Worm (Caenorhabditis elegans) whole organism, L2 larva: ENCODE measurements around the gene srh-183.

Source experiments
- C34F6.9 ChIP-seq: fragments of 150-350 bp; optimal IDR thresholded peaks from 2 replicates; lab custom pipeline; 2014; ENCODE audit warnings: missing biosample characterization, missing genetic modification characterization
- Y55F3AM.14 ChIP-seq: fragments of 200-800 bp; sonication (Bioruptor generic); optimal IDR thresholded peaks from 2 replicates; lab custom pipeline; 2018; ENCODE audit warnings: mild to moderate bottlenecking, missing genetic modification characterization, missing compliant biosample characterization
- alr-1 ChIP-seq: fragments of 150-350 bp; optimal IDR thresholded peaks from 2 replicates; lab custom pipeline; 2014; ENCODE audit warnings: missing biosample characterization, missing genetic modification characterization
- ama-1 ChIP-seq: fragments of 150-350 bp; optimal IDR thresholded peaks from 2 replicates; lab custom pipeline; 2018; ENCODE audit warnings: inconsistent platforms
- blmp-1 ChIP-seq: sonication (generic microtip); optimal IDR thresholded peaks from 2 replicates; lab custom pipeline; 2017; ENCODE audit warnings: missing genetic modification characterization, mild to moderate bottlenecking, missing compliant biosample characterization, antibody characterized with exemption, moderate library complexity; ENCODE audit not compliant: insufficient read depth
- ceh-82 ChIP-seq: fragments of 150-350 bp; optimal IDR thresholded peaks from 2 replicates; lab custom pipeline; 2014; ENCODE audit warnings: missing biosample characterization, missing genetic modification characterization
- crh-2 ChIP-seq: sonication (generic microtip); optimal IDR thresholded peaks from 2 replicates; lab custom pipeline; 2017; ENCODE audit warnings: missing biosample characterization, missing genetic modification characterization
- dmd-4 ChIP-seq: sonication (generic microtip); optimal IDR thresholded peaks from 2 replicates; lab custom pipeline; 2017; ENCODE audit warnings: missing biosample characterization, missing genetic modification characterization
- egl-27 ChIP-seq: sonication (generic microtip); optimal IDR thresholded peaks from 3 replicates; lab custom pipeline; 2017; ENCODE audit warnings: missing biosample characterization, missing genetic modification reagents, missing genetic modification characterization
- elt-3 ChIP-seq: sonication (generic microtip); optimal IDR thresholded peaks from 2 replicates; lab custom pipeline; 2017; ENCODE audit warnings: missing biosample characterization, missing genetic modification characterization
- fos-1 ChIP-seq: fragments of 150-350 bp; optimal IDR thresholded peaks from 2 replicates; lab custom pipeline; 2014; ENCODE audit warnings: missing biosample characterization, missing genetic modification characterization
- gmeb-1 ChIP-seq: fragments of 150-350 bp; optimal IDR thresholded peaks from 2 replicates; lab custom pipeline; 2014; ENCODE audit warnings: missing biosample characterization, missing genetic modification characterization
- lin-13 ChIP-seq: fragments of 150-350 bp; optimal IDR thresholded peaks from 2 replicates; lab custom pipeline; 2014; ENCODE audit warnings: missing biosample characterization, missing genetic modification reagents, missing genetic modification characterization
- lsy-2 ChIP-seq, 2 experiments: fragments of 150-350 bp in 1 of 2; sonication (generic microtip) in 1 of 2; optimal IDR thresholded peaks; 2 replicates each; lab custom pipeline; 2014 to 2017; ENCODE audit warnings: missing biosample characterization in 2 of 2, missing genetic modification characterization in 2 of 2
- mdl-1 ChIP-seq, 2 experiments: fragments of 150-350 bp in 1 of 2; sonication (generic microtip) in 1 of 2; optimal IDR thresholded peaks; 2 replicates each; lab custom pipeline; 2017; ENCODE audit warnings: missing biosample characterization in 2 of 2, missing genetic modification characterization in 2 of 2
- nhr-12 ChIP-seq: fragments of 150-350 bp; optimal IDR thresholded peaks from 2 replicates; lab custom pipeline; 2014; ENCODE audit warnings: missing biosample characterization, missing genetic modification characterization
- nhr-21 ChIP-seq: fragments of 150-350 bp; optimal IDR thresholded peaks from 2 replicates; lab custom pipeline; 2014; ENCODE audit warnings: missing biosample characterization, missing genetic modification characterization
- nhr-6 ChIP-seq: fragments of 150-350 bp; optimal IDR thresholded peaks from 2 replicates; lab custom pipeline; 2014; ENCODE audit warnings: missing biosample characterization, missing genetic modification characterization
- peb-1 ChIP-seq: fragments of 150-350 bp; optimal IDR thresholded peaks from 2 replicates; lab custom pipeline; 2014; ENCODE audit warnings: missing biosample characterization, missing genetic modification characterization
- sem-4 ChIP-seq: fragments of 150-350 bp; optimal IDR thresholded peaks from 2 replicates; lab custom pipeline; 2014; ENCODE audit warnings: missing biosample characterization, missing genetic modification reagents, missing genetic modification characterization
- sma-3 ChIP-seq: sonication (generic microtip); optimal IDR thresholded peaks from 2 replicates; lab custom pipeline; 2016; ENCODE audit warnings: missing genetic modification reagents, missing genetic modification characterization, missing compliant biosample characterization
- snpc-4 ChIP-seq: fragments of 150-350 bp; optimal IDR thresholded peaks from 2 replicates; lab custom pipeline; 2014; ENCODE audit warnings: missing biosample characterization, missing genetic modification characterization
- unc-39 ChIP-seq: fragments of 150-350 bp; optimal IDR thresholded peaks from 2 replicates; lab custom pipeline; 2014; ENCODE audit warnings: missing biosample characterization, missing genetic modification characterization
- unc-55 ChIP-seq: fragments of 150-350 bp; sonication (generic microtip); optimal IDR thresholded peaks from 3 replicates; lab custom pipeline; 2014; ENCODE audit warnings: missing biosample characterization, missing genetic modification reagents, missing genetic modification characterization
- unc-62 ChIP-seq: fragments of 150-350 bp; optimal IDR thresholded peaks from 2 replicates; lab custom pipeline; 2014; ENCODE audit warnings: missing biosample characterization, missing genetic modification reagents, missing genetic modification characterization
- zag-1 ChIP-seq: fragments of 150-350 bp; optimal IDR thresholded peaks from 2 replicates; lab custom pipeline; 2014; ENCODE audit warnings: missing biosample characterization, missing genetic modification characterization
- ztf-1 ChIP-seq: fragments of 200-800 bp; sonication (Bioruptor generic); conservative IDR thresholded peaks from 2 replicates; pipeline ENCODE4 v1.3.6; 2022; ENCODE audit warnings: missing genetic modification characterization, missing compliant biosample characterization
- ztf-11 ChIP-seq: sonication (generic microtip); optimal IDR thresholded peaks from 2 replicates; lab custom pipeline; 2017; ENCODE audit warnings: missing biosample characterization, missing genetic modification characterization

Gene srh-183

DNA sequence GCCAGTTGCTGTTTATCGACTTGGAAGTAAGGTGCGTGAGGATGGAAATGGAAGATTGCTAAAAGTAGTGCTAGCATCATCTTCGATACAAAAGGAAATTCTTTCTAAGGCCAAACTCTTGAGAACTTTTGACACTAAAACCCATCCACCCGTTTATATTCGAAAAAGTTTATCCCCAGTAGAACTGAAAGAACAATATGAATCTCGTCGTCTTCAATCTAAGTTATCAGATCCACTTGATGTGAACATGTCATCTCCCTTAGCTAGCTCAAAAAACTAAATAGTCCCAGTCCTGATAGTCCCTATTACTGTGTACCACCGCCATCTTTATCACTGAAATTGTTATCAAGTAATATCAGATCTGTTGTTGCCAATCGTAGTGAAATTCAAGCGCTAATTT, 41.2 kb downstream of the srh-183 start:
- TF ChIP-seq egl-27 (tag; lab: Kevin White, UChicago) (no peak), peb-1 (no peak), elt-3 (tag; lab: Kevin White, UChicago) (no peak), unc-62 (GFP tag; lab: Kevin White, UChicago) (no peak), zag-1 (tag; lab: Kevin White, UChicago) (no peak), ztf-1 (GFP tag; lab: Robert Waterston, UW) (no peak), unc-39 (no peak), ztf-11 (tag; lab: Kevin White, UChicago) (no peak), blmp-1 (tag; lab: Kevin White, UChicago) (no peak), alr-1 (tag; lab: Kevin White, UChicago) (no peak), snpc-4 (tag; lab: Kevin White, UChicago) (no peak), mdl-1 (tag; optimal IDR thresholded peaks at IDR 0.05; lab: Kevin White, UChicago) (no peak), Y55F3AM.14 (GFP tag; lab: Kevin White, UChicago) (no peak), nhr-12 (tag; lab: Kevin White, UChicago) (no peak), unc-55 (no peak), sem-4 (tag; lab: Kevin White, UChicago) (no peak), sma-3 (GFP tag; lab: Kevin White, UChicago) (no peak), ama-1 (lab: Kevin White, UChicago) (no peak)

DNA sequence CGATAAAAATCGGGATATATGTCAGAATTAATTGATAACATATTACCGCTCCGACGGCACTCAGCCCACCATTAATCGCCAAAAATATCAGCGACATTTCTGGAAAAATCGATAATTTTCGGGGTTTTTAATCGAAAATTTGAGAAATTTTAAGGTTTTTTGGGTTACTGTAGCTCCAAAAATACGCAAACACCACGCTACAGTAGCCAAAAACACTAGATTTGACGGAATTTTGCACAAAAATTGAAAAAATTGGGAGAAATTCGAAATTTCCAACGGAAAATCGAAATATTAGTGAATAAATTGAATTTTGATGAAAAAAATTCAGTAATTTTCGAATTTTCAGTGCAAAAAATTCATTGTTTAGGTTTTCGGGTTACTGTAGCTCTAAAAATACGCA, 43.9 kb downstream of the srh-183 start, which contains the start of gene algn-7:
Gene algn-7, minus strand, starts transcription at position 101 of the 400 bp plus-strand sequence.
- TF ChIP-seq nhr-21 (tag; lab: Kevin White, UChicago) (no peak), blmp-1 (tag; lab: Kevin White, UChicago) (no peak), mdl-1 (tag; optimal IDR thresholded peaks at IDR 0.05; lab: Kevin White, UChicago) (no peak), C34F6.9 (tag; lab: Kevin White, UChicago) (no peak), crh-2 (no peak), nhr-6 (no peak), lsy-2 (tag; optimal IDR thresholded peaks at IDR 0.05; lab: Kevin White, UChicago) (no peak), ceh-82 (tag; lab: Kevin White, UChicago) (no peak), lin-13 (GFP tag; lab: Kevin White, UChicago) (no peak), dmd-4 (tag; lab: Kevin White, UChicago) (no peak), fos-1 (no peak), sma-3 (GFP tag; lab: Kevin White, UChicago) (no peak), alr-1 (tag; lab: Kevin White, UChicago) (no peak), gmeb-1 (tag; lab: Kevin White, UChicago) (no peak), zag-1 (tag; lab: Kevin White, UChicago) (no peak), elt-3 (tag; lab: Kevin White, UChicago) (no peak), sem-4 (tag; lab: Kevin White, UChicago) (no peak)
